Worm (Caenorhabditis elegans): ENCODE measurements around the gene srx-110.

Gene srx-110

ce11 chrII:3678978-3679377 is 30.4 kb upstream of the srx-110 start:
- no peak for TF ChIP-seq dve-1 (tag; optimal IDR thresholded peaks at IDR 0.05)

ce11 chrII:3680366-3680765 is 29.0 kb upstream of the srx-110 start:
- TF ChIP-seq pqm-1 (tag; optimal IDR thresholded peaks at IDR 0.05) (no peak), gmeb-2 (tag; optimal IDR thresholded peaks at IDR 0.05) (no peak), zip-5 (tag; optimal IDR thresholded peaks at IDR 0.05) (no peak), hlh-13 (GFP tag; optimal IDR thresholded peaks at IDR 0.05) (no peak), F13H6.1 (tag; optimal IDR thresholded peaks at IDR 0.05) (no peak), K02D7.2 (tag; optimal IDR thresholded peaks at IDR 0.05) (no peak), ceh-22 (tag; optimal IDR thresholded peaks at IDR 0.05) (no peak), ets-4 (tag; optimal IDR thresholded peaks at IDR 0.05) (no peak), pha-2 (tag; optimal IDR thresholded peaks at IDR 0.05) (no peak), ceh-19 (GFP tag; optimal IDR thresholded peaks at IDR 0.05) (no peak), unc-3 (GFP tag; conservative IDR thresholded peaks at IDR 0.05) (no peak), unc-3 (tag; optimal IDR thresholded peaks at IDR 0.05) (no peak), rnt-1 (tag; optimal IDR thresholded peaks at IDR 0.05) (no peak), ama-1 (optimal IDR thresholded peaks at IDR 0.05) (no peak)

ce11 chrII:3681365-3682083 is 27.8 kb upstream of the srx-110 start, which contains the start of gene F19B10.10:
F19B10.10 (minus strand) TSS chrII:3681415.
- TF ChIP-seq ets-4 (tag; optimal IDR thresholded peaks at IDR 0.05) (no peak), ama-1 (optimal IDR thresholded peaks at IDR 0.05) (no peak), madf-2 (tag; optimal IDR thresholded peaks at IDR 0.05) (no peak), lin-11 (tag; optimal IDR thresholded peaks at IDR 0.05) (no peak), K09A11.1 (tag; optimal IDR thresholded peaks at IDR 0.05; ENCODE audit: insufficient read depth) (no peak), che-1 (tag; optimal IDR thresholded peaks at IDR 0.05) (no peak), hlh-13 (GFP tag; optimal IDR thresholded peaks at IDR 0.05) (no peak)

- TF ChIP-seq Y22D7AL.16 (tag; optimal IDR thresholded peaks at IDR 0.05) (no peak), ceh-19 (GFP tag; optimal IDR thresholded peaks at IDR 0.05) (no peak), ztf-16 (tag; optimal IDR thresholded peaks at IDR 0.05) (no peak), dmd-4 (tag; optimal IDR thresholded peaks at IDR 0.05; ENCODE audit: borderline replicate concordance) (no peak), hlh-30 (tag; optimal IDR thresholded peaks at IDR 0.05; ENCODE audit: insufficient read depth) (peak; percentile 94), unc-55 (GFP tag; optimal IDR thresholded peaks at IDR 0.05) (peak; percentile 62), hlh-8 (tag; optimal IDR thresholded peaks at IDR 0.05) (no peak), ceh-2 (tag; optimal IDR thresholded peaks at IDR 0.05) (no peak), ceh-18 (tag; optimal IDR thresholded peaks at IDR 0.05) (peak; percentile 11), nfya-1 (tag; optimal IDR thresholded peaks at IDR 0.05) (peak; percentile 39), hlh-15 (tag; optimal IDR thresholded peaks at IDR 0.05) (no peak), ttx-3 (tag; optimal IDR thresholded peaks at IDR 0.05) (no peak), dve-1 (tag; optimal IDR thresholded peaks at IDR 0.05) (no peak), unc-42 (tag; optimal IDR thresholded peaks at IDR 0.05) (peak; percentile 14), sox-4 (tag; optimal IDR thresholded peaks at IDR 0.05) (no peak), K02D7.2 (tag; optimal IDR thresholded peaks at IDR 0.05) (no peak)
These were observed 26.6 kb upstream of the srx-110 start, which contains the start of gene F19B10.1 for ce11 chrII:3682770-3683234. F19B10.1 (plus strand) TSS chrII:3683184.

- TF ChIP-seq unc-42 (tag; optimal IDR thresholded peaks at IDR 0.05) (no peak), ceh-45 (GFP tag; IDR thresholded peaks at IDR 0.05) (no peak), lim-6 (tag; optimal IDR thresholded peaks at IDR 0.05) (no peak), che-1 (tag; optimal IDR thresholded peaks at IDR 0.05) (no peak), sdc-2 (tag; optimal IDR thresholded peaks at IDR 0.05) (no peak), hlh-30 (tag; optimal IDR thresholded peaks at IDR 0.05; ENCODE audit: insufficient read depth) (no peak), tbx-2 (tag; optimal IDR thresholded peaks at IDR 0.05) (no peak), ceh-22 (tag; optimal IDR thresholded peaks at IDR 0.05) (no peak), unc-55 (GFP tag; optimal IDR thresholded peaks at IDR 0.05) (no peak), T23F11.4 (GFP tag; optimal IDR thresholded peaks at IDR 0.05) (no peak), elt-2 (tag; optimal IDR thresholded peaks at IDR 0.05) (no peak), ceh-9 (tag; optimal IDR thresholded peaks at IDR 0.05) (no peak), hlh-13 (GFP tag; optimal IDR thresholded peaks at IDR 0.05) (no peak), madf-2 (tag; optimal IDR thresholded peaks at IDR 0.05) (no peak), ceh-34 (tag; optimal IDR thresholded peaks at IDR 0.05) (no peak), mec-3 (tag; optimal IDR thresholded peaks at IDR 0.05; ENCODE audit: borderline replicate concordance) (no peak), unc-86 (tag; optimal IDR thresholded peaks at IDR 0.05) (no peak), ama-1 (optimal IDR thresholded peaks at IDR 0.05) (no peak), gmeb-2 (tag; optimal IDR thresholded peaks at IDR 0.05) (no peak)
These were observed 24.8 kb upstream of the srx-110 start for ce11 chrII:3684487-3685067.
